Worm (Caenorhabditis elegans) whole organism, L4 larva: ENCODE data around the gene Y49F6B.13.

ENCODE experiments used
- F37D6.2 ChIP-seq: sonication (generic microtip); optimal IDR thresholded peaks from 2 replicates; lab custom pipeline; 2016; ENCODE audit warnings: mild to moderate bottlenecking, missing genetic modification characterization, missing compliant biosample characterization
- R02D3.7 ChIP-seq: fragments of 150-350 bp; sonication (generic microtip); optimal IDR thresholded peaks from 3 replicates; lab custom pipeline; 2014; ENCODE audit warnings: missing biosample characterization, missing genetic modification characterization
- T20F7.1 ChIP-seq: fragments of 200-800 bp; sonication (Bioruptor generic); optimal IDR thresholded peaks from 2 replicates; lab custom pipeline; 2018; ENCODE audit warnings: mild to moderate bottlenecking, missing genetic modification characterization, missing compliant biosample characterization
- Y105C5A.15 ChIP-seq: fragments of 200-800 bp; sonication (Bioruptor generic); IDR thresholded peaks from 2 replicates; pipeline ENCODE4 v1.3.6; 2022; ENCODE audit warnings: missing genetic modification characterization, missing compliant biosample characterization
- Y48G9A.11 ChIP-seq: fragments of 200-800 bp; sonication (Bioruptor generic); IDR thresholded peaks from 2 replicates; pipeline ENCODE4 v1.3.6; 2022; ENCODE audit warnings: missing genetic modification reagents, missing genetic modification characterization, missing compliant biosample characterization
- ZK546.5 ChIP-seq, 2 experiments: sonication (generic microtip); optimal IDR thresholded peaks; 2 replicates each; lab custom pipeline; 2017; ENCODE audit warnings: missing biosample characterization in 2 of 2, missing genetic modification characterization in 2 of 2
- ama-1 ChIP-seq: fragments of 150-350 bp; optimal IDR thresholded peaks from 2 replicates; lab custom pipeline; 2014; ENCODE audit warnings: inconsistent platforms, mixed read lengths
- attf-4 ChIP-seq: sonication (generic microtip); optimal IDR thresholded peaks from 3 replicates; lab custom pipeline; 2017; ENCODE audit warnings: missing biosample characterization, missing genetic modification characterization
- ceh-20 ChIP-seq: fragments of 200-800 bp; sonication (Bioruptor generic); IDR thresholded peaks from 2 replicates; pipeline ENCODE4 v1.3.6; 2022; ENCODE audit warnings: missing genetic modification reagents, missing genetic modification characterization, missing compliant biosample characterization
- daf-12 ChIP-seq: fragments of 150-350 bp; optimal IDR thresholded peaks from 2 replicates; lab custom pipeline; 2014; ENCODE audit warnings: missing biosample characterization, missing genetic modification reagents, missing genetic modification characterization
- daf-16 ChIP-seq, 3 experiments: sonication (generic microtip); optimal IDR thresholded peaks; 2 replicates each; lab custom pipeline; 2016 to 2017; ENCODE audit warnings: missing genetic modification characterization in 3 of 3, missing genetic modification reagents in 3 of 3, mild to moderate bottlenecking in 2 of 3, missing compliant biosample characterization in 2 of 3, missing biosample characterization in 1 of 3, moderate library complexity in 1 of 3
- dmd-6 ChIP-seq: fragments of 200-800 bp; sonication (Bioruptor generic); IDR thresholded peaks from 2 replicates; pipeline ENCODE4 v1.3.6; 2022; ENCODE audit warnings: missing genetic modification reagents, missing genetic modification characterization, missing compliant biosample characterization
- dpl-1 ChIP-seq: fragments of 150-350 bp; optimal IDR thresholded peaks from 2 replicates; lab custom pipeline; 2014; ENCODE audit warnings: missing biosample characterization, missing genetic modification reagents, missing genetic modification characterization
- dve-1 ChIP-seq: sonication (generic microtip); optimal IDR thresholded peaks from 2 replicates; lab custom pipeline; 2017; ENCODE audit warnings: antibody characterized with exemption, mild to moderate bottlenecking, missing genetic modification characterization, missing compliant biosample characterization; ENCODE audit not compliant: insufficient read depth
- egl-27 ChIP-seq: sonication (generic microtip); optimal IDR thresholded peaks from 3 replicates; lab custom pipeline; 2017; ENCODE audit warnings: missing biosample characterization, missing genetic modification reagents, missing genetic modification characterization
- hif-1 ChIP-seq, 2 experiments: sonication (generic microtip); optimal IDR thresholded peaks; 2 replicates each; lab custom pipeline; 2016 to 2017; ENCODE audit warnings: missing compliant biosample characterization in 2 of 2, missing genetic modification characterization in 2 of 2, missing genetic modification reagents in 2 of 2, missing genotype in 2 of 2, mild to moderate bottlenecking in 1 of 2
- lim-7 ChIP-seq: fragments of 200-800 bp; sonication (Bioruptor generic); IDR thresholded peaks from 2 replicates; pipeline ENCODE4 v1.3.6; 2022; ENCODE audit warnings: missing genetic modification characterization, missing compliant biosample characterization
- lin-38 ChIP-seq: fragments of 200-800 bp; sonication (Bioruptor generic); IDR thresholded peaks from 2 replicates; pipeline ENCODE4 v1.3.6; 2022; ENCODE audit warnings: missing genetic modification reagents, missing genetic modification characterization, missing compliant biosample characterization
- madf-5 ChIP-seq, 2 experiments: fragments of 200-800 bp; sonication (Bioruptor generic); IDR thresholded peaks; 2 replicates each; pipeline ENCODE4 v1.3.6; 2022; ENCODE audit warnings: missing compliant biosample characterization in 2 of 2, missing genetic modification characterization in 2 of 2
- mep-1 ChIP-seq: fragments of 150-350 bp; sonication (generic microtip); optimal IDR thresholded peaks from 3 replicates; lab custom pipeline; 2014; ENCODE audit warnings: missing biosample characterization, missing genetic modification characterization
- mes-2 ChIP-seq: sonication (generic microtip); optimal IDR thresholded peaks from 2 replicates; lab custom pipeline; 2016; ENCODE audit warnings: missing genotype, mild to moderate bottlenecking, missing genetic modification characterization, missing compliant biosample characterization; ENCODE audit not compliant: poor library complexity, severe bottlenecking
- mxl-2 ChIP-seq: fragments of 200-800 bp; sonication (Bioruptor generic); conservative IDR thresholded peaks from 2 replicates; pipeline ENCODE4 v1.3.6; 2022; ENCODE audit warnings: missing genetic modification reagents, missing genetic modification characterization, missing compliant biosample characterization
- mxl-3 ChIP-seq: fragments of 200-800 bp; sonication (Bioruptor generic); optimal IDR thresholded peaks from 2 replicates; lab custom pipeline; 2018; ENCODE audit warnings: mild to moderate bottlenecking, missing genetic modification characterization, missing compliant biosample characterization
- nhr-10 ChIP-seq: fragments of 150-350 bp; optimal IDR thresholded peaks from 2 replicates; lab custom pipeline; 2014; ENCODE audit warnings: missing biosample characterization, missing genetic modification characterization
- nhr-102 ChIP-seq: sonication (generic microtip); optimal IDR thresholded peaks from 2 replicates; lab custom pipeline; 2016; ENCODE audit warnings: mild to moderate bottlenecking, missing genetic modification characterization, moderate library complexity, missing compliant biosample characterization
- nhr-111 ChIP-seq: fragments of 200-800 bp; sonication (Bioruptor generic); optimal IDR thresholded peaks from 2 replicates; lab custom pipeline; 2018; ENCODE audit warnings: mild to moderate bottlenecking, missing genetic modification characterization, missing compliant biosample characterization
- nhr-237 ChIP-seq: sonication (generic microtip); optimal IDR thresholded peaks from 2 replicates; lab custom pipeline; 2017; ENCODE audit warnings: missing biosample characterization, missing genetic modification characterization
- nhr-25 ChIP-seq: sonication (generic microtip); optimal IDR thresholded peaks from 2 replicates; lab custom pipeline; 2017; ENCODE audit warnings: missing genetic modification characterization, mild to moderate bottlenecking, missing compliant biosample characterization, antibody characterized with exemption, moderate library complexity, borderline replicate concordance; ENCODE audit not compliant: insufficient read depth
- nhr-48 ChIP-seq: sonication (generic microtip); optimal IDR thresholded peaks from 2 replicates; lab custom pipeline; 2016; ENCODE audit warnings: mild to moderate bottlenecking, missing genetic modification characterization, missing compliant biosample characterization
- nhr-6 ChIP-seq: fragments of 150-350 bp; optimal IDR thresholded peaks from 2 replicates; lab custom pipeline; 2014; ENCODE audit warnings: missing biosample characterization, missing genetic modification characterization
- pha-4 ChIP-seq, 2 experiments: fragments of 150-350 bp in 1 of 2; fragments of 200-800 bp in 1 of 2; sonication (Bioruptor generic) in 1 of 2; IDR thresholded peaks in 1 of 2; optimal IDR thresholded peaks in 1 of 2; 2 replicates each; pipeline versions ENCODE4 v1.3.6 to Lab custom; 2014 to 2022; ENCODE audit warnings: missing genetic modification characterization in 2 of 2, missing genetic modification reagents in 2 of 2, missing biosample characterization in 1 of 2, missing compliant biosample characterization in 1 of 2
- pqm-1 ChIP-seq: sonication (generic microtip); optimal IDR thresholded peaks from 2 replicates; lab custom pipeline; 2017; ENCODE audit warnings: missing biosample characterization, missing genetic modification characterization
- set-16 ChIP-seq: fragments of 200-800 bp; sonication (Bioruptor generic); IDR thresholded peaks from 2 replicates; pipeline ENCODE4 v1.3.6; 2022; ENCODE audit warnings: missing genetic modification reagents, missing genetic modification characterization, missing compliant biosample characterization
- snpc-1.2 ChIP-seq: fragments of 200-800 bp; sonication (Bioruptor generic); IDR thresholded peaks from 2 replicates; pipeline ENCODE4 v1.3.6; 2022; ENCODE audit warnings: missing genetic modification reagents, missing genetic modification characterization, missing compliant biosample characterization
- snpc-4 ChIP-seq: fragments of 150-350 bp; optimal IDR thresholded peaks from 2 replicates; lab custom pipeline; 2014; ENCODE audit warnings: missing biosample characterization, missing genetic modification characterization
- spr-1 ChIP-seq: sonication (generic microtip); optimal IDR thresholded peaks from 2 replicates; lab custom pipeline; 2016; ENCODE audit warnings: mild to moderate bottlenecking, missing genetic modification characterization, missing compliant biosample characterization
- tag-97 ChIP-seq: fragments of 200-800 bp; sonication (Bioruptor generic); IDR thresholded peaks from 2 replicates; pipeline ENCODE4 v1.3.6; 2022; ENCODE audit warnings: missing genetic modification characterization, missing compliant biosample characterization
- tra-1 ChIP-seq: fragments of 200-800 bp; sonication (Bioruptor generic); IDR thresholded peaks from 2 replicates; pipeline ENCODE4 v1.3.6; 2022; ENCODE audit warnings: missing genetic modification reagents, missing genetic modification characterization, missing compliant biosample characterization
- unc-39 ChIP-seq: sonication (generic microtip); optimal IDR thresholded peaks from 2 replicates; lab custom pipeline; 2017; ENCODE audit warnings: missing biosample characterization, missing genetic modification characterization
- unc-62 ChIP-seq, 3 experiments: fragments of 150-350 bp in 1 of 3; sonication (generic microtip); optimal IDR thresholded peaks in 2 of 3; peaks in 1 of 3; 1 replicate in 1 of 3; 2 replicates in 2 of 3; lab custom pipeline; 2014 to 2017; ENCODE audit warnings: missing biosample characterization in 3 of 3, missing genetic modification characterization in 3 of 3, missing genetic modification reagents in 3 of 3, missing genotype in 1 of 3
- vab-7 ChIP-seq: fragments of 200-800 bp; sonication (Bioruptor generic); IDR thresholded peaks from 2 replicates; pipeline ENCODE4 v1.3.6; 2022; ENCODE audit warnings: missing genetic modification reagents, missing genetic modification characterization, missing compliant biosample characterization
- zfp-2 ChIP-seq: sonication (generic microtip); optimal IDR thresholded peaks from 2 replicates; lab custom pipeline; 2016; ENCODE audit warnings: mild to moderate bottlenecking, missing genetic modification characterization, missing compliant biosample characterization
- zip-2 ChIP-seq: fragments of 150-350 bp; optimal IDR thresholded peaks from 2 replicates; lab custom pipeline; 2014; ENCODE audit warnings: missing biosample characterization, missing genetic modification characterization

Y49F6B.13 gene

ce11 chrII:3512240-3512639 is 40.7 kb upstream of the Y49F6B.13 start, which contains the start of gene Y49F6B.19:
Gene Y49F6B.19 (minus strand): TSS chrII:3512340.
- no peak for TF ChIP-seq vab-7
- TF ChIP-seq tra-1 (GFP tag; lab: Robert Waterston, UW) = 0 out of 2 replicates have a peak, but pooled peaks have one; percentile 19

ce11 chrII:3504717-3505116 is 33.2 kb upstream of the Y49F6B.13 start, which contains the start of gene cyh-1:
Gene cyh-1 (plus strand): TSS chrII:3505017.
- TF ChIP-seq lin-38 = 0 out of 2 replicates have a peak, but pooled peaks have one; percentile 15
- TF ChIP-seq snpc-4 (tag; lab: Kevin White, UChicago) = no peak
- no peak for TF ChIP-seq Y105C5A.15
- TF ChIP-seq set-16 (GFP tag; lab: Robert Waterston, UW) = no peak

ce11 chrII:3502520-3503323 is 31.2 kb upstream of the Y49F6B.13 start, which contains the start of the genes col-71 and Y49F6B.2:
Gene col-71 (minus strand): TSS chrII:3502570.
Gene Y49F6B.2 (plus strand): TSS chrII:3502968.
- TF ChIP-seq lim-7 (GFP tag; lab: Robert Waterston, UW) = no peak
- TF ChIP-seq R02D3.7 (tag; lab: Kevin White, UChicago) = no peak
- peak; percentile 99 for TF ChIP-seq mes-2 (tag; lab: Kevin White, UChicago)
- TF ChIP-seq F37D6.2 (tag; lab: Kevin White, UChicago) = peak; percentile 65
- TF ChIP-seq ceh-20 (GFP tag; lab: Robert Waterston, UW) = no peak
- TF ChIP-seq ama-1 (lab: Kevin White, UChicago) = no peak
- TF ChIP-seq nhr-6 (tag; lab: Kevin White, UChicago) = peak; percentile 45
- peak; percentile 65 for TF ChIP-seq mep-1 (tag; lab: Kevin White, UChicago)
- TF ChIP-seq tra-1 (GFP tag; lab: Robert Waterston, UW) = no peak
- no peak for TF ChIP-seq mxl-2 (GFP tag; lab: Robert Waterston, UW)
- no peak for TF ChIP-seq snpc-1.2 (GFP tag; lab: Robert Waterston, UW)
- no peak for TF ChIP-seq unc-39
- no peak for TF ChIP-seq nhr-48 (tag; lab: Kevin White, UChicago)
- no peak for TF ChIP-seq nhr-237
- TF ChIP-seq T20F7.1 (GFP tag; lab: Kevin White, UChicago) = no peak
- TF ChIP-seq tag-97 (GFP tag; lab: Robert Waterston, UW) = no peak
- TF ChIP-seq daf-12 = no peak
- TF ChIP-seq ZK546.5 (tag; optimal IDR thresholded peaks at IDR 0.05; lab: Kevin White, UChicago) = no peak
- peak in 1 of 2 experiments; percentile 97 for TF ChIP-seq unc-62 (GFP tag; optimal IDR thresholded peaks at IDR 0.05 in 1 of 2; lab: Kevin White, UChicago)
- no peak for TF ChIP-seq unc-62 (tag; optimal IDR thresholded peaks at IDR 0.05; lab: Kevin White, UChicago)
- TF ChIP-seq zip-2 (tag; lab: Kevin White, UChicago) = no peak
- peak; percentile 45 for TF ChIP-seq dmd-6
- TF ChIP-seq madf-5 (GFP tag; IDR thresholded peaks at IDR 0.05; lab: Robert Waterston, UW) = no peak
- no peak for TF ChIP-seq nhr-25
- TF ChIP-seq lin-38 = peak; percentile 98
- TF ChIP-seq nhr-102 (tag; lab: Kevin White, UChicago) = no peak
- TF ChIP-seq mxl-3 (GFP tag; lab: Kevin White, UChicago) = no peak
- no peak for TF ChIP-seq snpc-4 (tag; lab: Kevin White, UChicago)
- no peak for TF ChIP-seq nhr-111 (GFP tag; lab: Kevin White, UChicago)
- no peak for TF ChIP-seq daf-16 (GFP tag; optimal IDR thresholded peaks at IDR 0.05; lab: Kevin White, UChicago)
- peak; percentile 12 for TF ChIP-seq daf-16 (tag; optimal IDR thresholded peaks at IDR 0.05; lab: Kevin White, UChicago)
- no peak for TF ChIP-seq nhr-10 (tag; lab: Kevin White, UChicago)
- TF ChIP-seq Y48G9A.11 (GFP tag; lab: Robert Waterston, UW) = peak; percentile 85
- peak; percentile 70 for TF ChIP-seq dpl-1
- no peak for TF ChIP-seq zfp-2
- no peak for TF ChIP-seq attf-4
- TF ChIP-seq dve-1 (tag; lab: Kevin White, UChicago) = peak; percentile 66
- no peak for TF ChIP-seq spr-1 (tag; lab: Kevin White, UChicago)
- TF ChIP-seq pqm-1 (tag; lab: Kevin White, UChicago) = no peak
- 0 out of 2 replicates have a peak, but pooled peaks have one; percentile 18 for TF ChIP-seq pha-4 (GFP tag; IDR thresholded peaks at IDR 0.05; lab: Robert Waterston, UW)
- TF ChIP-seq pha-4 (tag; optimal IDR thresholded peaks at IDR 0.05; lab: Kevin White, UChicago) = no peak
- no peak for TF ChIP-seq egl-27
- TF ChIP-seq hif-1 (tag; optimal IDR thresholded peaks at IDR 0.05; lab: Kevin White, UChicago) = peak in 1 of 2 experiments; percentile 86
